Fruit fly (Drosophila melanogaster): ENCODE results near the gene CG34377.

DNA sequence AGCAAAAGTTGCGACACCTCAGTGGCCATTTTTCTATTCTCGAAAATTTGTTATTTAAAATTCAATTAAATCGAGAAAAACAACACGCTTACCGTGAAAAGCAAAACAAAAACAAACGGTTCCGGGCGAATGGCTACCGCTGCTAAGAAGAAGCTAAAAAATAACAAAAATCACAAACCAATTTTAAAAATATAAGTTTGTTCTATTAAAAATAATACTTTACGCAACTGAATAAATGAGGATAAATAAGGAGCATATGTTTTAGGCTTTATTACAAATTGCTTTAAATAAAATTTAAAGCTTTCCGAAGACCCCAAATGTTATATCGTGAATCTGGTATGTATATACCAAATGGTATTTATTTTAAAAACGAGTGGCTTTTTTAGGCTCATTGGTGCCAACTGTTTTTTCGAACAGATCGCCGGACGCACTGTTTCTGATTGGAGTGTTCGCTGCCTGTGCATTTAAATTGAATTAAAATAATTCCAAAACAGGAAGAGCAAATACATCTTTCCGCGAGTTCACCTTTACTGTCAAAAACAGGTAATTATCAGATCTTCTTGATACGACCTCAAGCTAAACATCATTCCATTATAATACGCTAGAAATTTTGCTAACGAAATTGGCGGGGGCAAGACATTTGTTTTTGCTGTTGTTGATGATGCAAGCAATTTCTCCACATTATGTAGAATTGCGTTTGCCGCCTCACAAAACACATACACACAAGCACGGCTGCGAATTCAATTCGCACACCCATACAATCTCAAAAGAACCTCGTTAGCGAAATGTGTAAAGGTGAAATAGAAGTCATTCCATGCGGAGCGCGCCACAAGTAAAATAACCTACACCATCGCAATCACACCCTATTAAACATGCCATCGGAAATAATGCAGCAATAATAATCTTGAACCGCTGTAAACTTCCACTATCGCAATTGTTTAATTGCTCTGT is 43.5 kb upstream of the CG34377 start, which contains the start of the genes Polr3F and PyK:
- TF ChIP-seq insv (optimal IDR thresholded peaks at IDR 0.05) (no peak), Myc (optimal IDR thresholded peaks at IDR 0.05) (no peak), psq (optimal IDR thresholded peaks at IDR 0.05) (no peak), Sin3A (optimal IDR thresholded peaks at IDR 0.05) (no peak), h (optimal IDR thresholded peaks at IDR 0.05) (no peak), ttk (optimal IDR thresholded peaks at IDR 0.05) (no peak)

Data from Kc167 (cell line).